Worm (Caenorhabditis elegans) whole organism, L3 larva: ENCODE results near the gene srw-87.
"Not testable (repeated sequence)": the region's sequence is repeated elsewhere in the genome, so short reads cannot be mapped to it uniquely, and the experiment has no call there.

ENCODE experiments used
- fkh-10 ChIP-seq: sonication (generic microtip); optimal IDR thresholded peaks from 2 replicates; lab custom pipeline; 2017; ENCODE audit warnings: missing biosample characterization, missing genetic modification reagents, missing genetic modification characterization
- fos-1 ChIP-seq: fragments of 150-350 bp; optimal IDR thresholded peaks from 2 replicates; lab custom pipeline; 2014; ENCODE audit warnings: missing biosample characterization, missing genetic modification characterization
- nhr-12 ChIP-seq: fragments of 150-350 bp; optimal IDR thresholded peaks from 2 replicates; lab custom pipeline; 2014; ENCODE audit warnings: missing biosample characterization, missing genetic modification characterization
- pqm-1 ChIP-seq: fragments of 150-350 bp; optimal IDR thresholded peaks from 2 replicates; lab custom pipeline; 2017; ENCODE audit warnings: missing biosample characterization, missing genetic modification characterization, inconsistent platforms
- unc-39 ChIP-seq: sonication (generic microtip); optimal IDR thresholded peaks from 4 replicates; lab custom pipeline; 2017; ENCODE audit warnings: missing biosample characterization, missing genetic modification characterization

ce11 chrV:16338287-16339092 lies 2.1 kb downstream of the srw-87 start, which contains the start of gene slc-9B.2:
- TF ChIP-seq unc-39 (tag; lab: Kevin White, UChicago); pqm-1 (tag; lab: Kevin White, UChicago); fkh-10 (GFP tag; lab: Kevin White, UChicago); nhr-12 (tag; lab: Kevin White, UChicago); fos-1 (tag; lab: Kevin White, UChicago): not testable (repeated sequence)
